Fruit fly (Drosophila melanogaster) whole organism, embryonic: Measurements from ENCODE around the gene CG43922.
A peak's percentile ranks its signal among the peaks of the same experiment; 100 is the strongest.

Experiments
- Asciz ChIP-seq: fragments of 200-800 bp; sonication (Bioruptor generic); optimal IDR thresholded peaks from 2 replicates; lab custom pipeline; 2017; ENCODE audit warnings: missing biosample characterization, mild to moderate bottlenecking, missing genetic modification characterization, missing genetic modification reagents
- Atf6 ChIP-seq: fragments of 200-800 bp; sonication (Bioruptor generic); IDR thresholded peaks from 2 replicates; pipeline ENCODE4 v1.3.6; 2022; ENCODE audit warnings: missing biosample characterization, missing genetic modification characterization
- B-H2 ChIP-seq: fragments of 200-800 bp; sonication (Bioruptor generic); optimal IDR thresholded peaks from 2 replicates; lab custom pipeline; 2018; ENCODE audit warnings: missing biosample characterization, mild to moderate bottlenecking, missing genetic modification characterization
- Bgb ChIP-seq: fragments of 200-800 bp; sonication (Bioruptor generic); IDR thresholded peaks from 2 replicates; pipeline ENCODE4 v1.3.6; 2022; ENCODE audit warnings: missing biosample characterization, missing genetic modification characterization; ENCODE audit not compliant: partially characterized antibody
- CG15073 ChIP-seq: fragments of 200-800 bp; sonication (Bioruptor generic); optimal IDR thresholded peaks from 2 replicates; lab custom pipeline; 2016; ENCODE audit warnings: missing biosample characterization, missing genetic modification characterization
- CG15696 ChIP-seq: fragments of 200-800 bp; sonication (Bioruptor generic); optimal IDR thresholded peaks from 2 replicates; lab custom pipeline; 2019; ENCODE audit warnings: missing biosample characterization, mild to moderate bottlenecking, missing genetic modification characterization, moderate library complexity
- CG16779 ChIP-seq: fragments of 200-800 bp; sonication (Bioruptor generic); IDR thresholded peaks from 2 replicates; pipeline ENCODE4 v1.3.6; 2022; ENCODE audit warnings: missing biosample characterization, missing genetic modification characterization
- CG17186 ChIP-seq: fragments of 200-800 bp; sonication (Bioruptor generic); optimal IDR thresholded peaks from 3 replicates; lab custom pipeline; 2017; ENCODE audit warnings: missing biosample characterization, missing genetic modification reagents, missing genetic modification characterization
- CG17359 ChIP-seq: fragments of 200-800 bp; sonication (Bioruptor generic); optimal IDR thresholded peaks from 3 replicates; lab custom pipeline; 2018; ENCODE audit warnings: missing biosample characterization, mild to moderate bottlenecking, missing genetic modification characterization, moderate library complexity
- CG17385 ChIP-seq: fragments of 200-800 bp; sonication (Bioruptor generic); optimal IDR thresholded peaks from 3 replicates; lab custom pipeline; 2018; ENCODE audit warnings: missing biosample characterization, mild to moderate bottlenecking, missing genetic modification characterization
- CG18619 ChIP-seq: fragments of 200-800 bp; sonication (Bioruptor generic); optimal IDR thresholded peaks from 3 replicates; lab custom pipeline; 2017; ENCODE audit warnings: missing biosample characterization, mild to moderate bottlenecking, missing genetic modification characterization
- CG2199 ChIP-seq: fragments of 200-800 bp; sonication (Bioruptor generic); IDR thresholded peaks from 3 replicates; pipeline ENCODE4 v1.3.6; 2022; ENCODE audit warnings: missing biosample characterization, missing genetic modification characterization
- CG2202 ChIP-seq: fragments of 200-800 bp; sonication (Bioruptor generic); optimal IDR thresholded peaks from 2 replicates; lab custom pipeline; 2018; ENCODE audit warnings: missing biosample characterization, mild to moderate bottlenecking, missing genetic modification characterization
- CG2712 ChIP-seq: fragments of 200-800 bp; optimal IDR thresholded peaks from 3 replicates; lab custom pipeline; 2019; ENCODE audit warnings: missing biosample characterization, mild to moderate bottlenecking, missing genetic modification characterization, moderate library complexity
- CG3065 ChIP-seq: fragments of 200-800 bp; sonication (Bioruptor generic); optimal IDR thresholded peaks from 2 replicates; lab custom pipeline; 2016; ENCODE audit warnings: missing biosample characterization, missing genetic modification characterization
- CG34224 ChIP-seq: fragments of 200-800 bp; sonication (Bioruptor generic); IDR thresholded peaks from 3 replicates; pipeline ENCODE4 v1.3.6; 2022; ENCODE audit warnings: missing biosample characterization, missing genetic modification characterization; ENCODE audit not compliant: partially characterized antibody
- CG5180 ChIP-seq: fragments of 200-800 bp; sonication (Bioruptor generic); optimal IDR thresholded peaks from 3 replicates; lab custom pipeline; 2017; ENCODE audit warnings: missing biosample characterization, missing genetic modification characterization, mild to moderate bottlenecking, moderate library complexity, missing genetic modification reagents
- CG5245 ChIP-seq: fragments of 200-800 bp; sonication (Bioruptor generic); optimal IDR thresholded peaks from 3 replicates; lab custom pipeline; 2016; ENCODE audit warnings: missing biosample characterization, missing genetic modification characterization
- CG7745 ChIP-seq: fragments of 200-800 bp; sonication (Bioruptor generic); optimal IDR thresholded peaks from 2 replicates; lab custom pipeline; 2018; ENCODE audit warnings: missing biosample characterization, mild to moderate bottlenecking, missing genetic modification characterization, moderate library complexity
- CG7928 ChIP-seq: fragments of 200-800 bp; sonication (Bioruptor generic); optimal IDR thresholded peaks from 2 replicates; lab custom pipeline; 2017; ENCODE audit warnings: missing biosample characterization, mild to moderate bottlenecking, missing genetic modification characterization
- CG9817 ChIP-seq: fragments of 200-800 bp; sonication (Bioruptor generic); optimal IDR thresholded peaks from 2 replicates; lab custom pipeline; 2018; ENCODE audit warnings: missing biosample characterization, mild to moderate bottlenecking, missing genetic modification characterization, moderate library complexity
- Fer1 ChIP-seq: fragments of 200-800 bp; sonication (Bioruptor generic); optimal IDR thresholded peaks from 2 replicates; lab custom pipeline; 2017; ENCODE audit warnings: missing biosample characterization, mild to moderate bottlenecking, missing genetic modification characterization
- Gsc ChIP-seq: fragments of 200-800 bp; sonication (Bioruptor generic); IDR thresholded peaks from 2 replicates; pipeline ENCODE4 v1.3.6; 2022; ENCODE audit warnings: missing biosample characterization, missing genetic modification characterization
- HmgD ChIP-seq: fragments of 200-800 bp; sonication (Bioruptor generic); optimal IDR thresholded peaks from 3 replicates; lab custom pipeline; 2016; ENCODE audit warnings: missing biosample characterization, missing genetic modification characterization
- Hr39 ChIP-seq: fragments of >200 bp; optimal IDR thresholded peaks from 2 replicates; lab custom pipeline; 2017
- Meics ChIP-seq: fragments of 200-800 bp; sonication (Bioruptor generic); optimal IDR thresholded peaks from 2 replicates; lab custom pipeline; 2017; ENCODE audit warnings: missing biosample characterization, mild to moderate bottlenecking, missing genetic modification characterization
- Mes4 ChIP-seq: fragments of 200-800 bp; sonication (Bioruptor generic); optimal IDR thresholded peaks from 2 replicates; lab custom pipeline; 2016; ENCODE audit warnings: missing biosample characterization, missing genetic modification characterization
- Oaz ChIP-seq: fragments of 200-800 bp; sonication (Bioruptor generic); IDR thresholded peaks from 2 replicates; pipeline ENCODE4 v1.3.6; 2022; ENCODE audit warnings: missing biosample characterization, missing genetic modification characterization
- Spps ChIP-seq: fragments of 200-800 bp; sonication (Bioruptor generic); optimal IDR thresholded peaks from 2 replicates; lab custom pipeline; 2018; ENCODE audit warnings: missing biosample characterization, mild to moderate bottlenecking, missing genetic modification characterization
- bigmax ChIP-seq: fragments of 200-800 bp; sonication (Bioruptor generic); optimal IDR thresholded peaks from 2 replicates; lab custom pipeline; 2018; ENCODE audit warnings: missing biosample characterization, mild to moderate bottlenecking, missing genetic modification characterization
- bsh ChIP-seq, 2 experiments: fragments of 200-800 bp; sonication (Bioruptor generic); optimal IDR thresholded peaks; 2 replicates each; lab custom pipeline; 2017 to 2018; ENCODE audit warnings: mild to moderate bottlenecking in 2 of 2, missing biosample characterization in 2 of 2, missing genetic modification characterization in 2 of 2, moderate library complexity in 1 of 2
- btn ChIP-seq: fragments of 200-800 bp; sonication (Bioruptor generic); optimal IDR thresholded peaks from 2 replicates; lab custom pipeline; 2016; ENCODE audit warnings: missing biosample characterization, missing genetic modification characterization
- dan ChIP-seq: fragments of 200-800 bp; sonication (Bioruptor generic); IDR thresholded peaks from 2 replicates; pipeline ENCODE4 v1.3.6; 2022; ENCODE audit warnings: missing biosample characterization, missing genetic modification characterization
- danr ChIP-seq: fragments of 200-800 bp; sonication (Bioruptor generic); IDR thresholded peaks from 2 replicates; pipeline ENCODE4 v1.3.6; 2022; ENCODE audit warnings: missing biosample characterization, missing genetic modification characterization
- esg ChIP-seq: fragments of 200-800 bp; sonication (Bioruptor generic); conservative IDR thresholded peaks from 2 replicates; pipeline ENCODE4 v1.3.6; 2022; ENCODE audit warnings: missing biosample characterization, missing genetic modification characterization
- ewg ChIP-seq: fragments of 200-800 bp; sonication (Bioruptor generic); optimal IDR thresholded peaks from 3 replicates; lab custom pipeline; 2017; ENCODE audit warnings: mild to moderate bottlenecking, missing biosample characterization, missing genetic modification reagents, missing genetic modification characterization
- eyg ChIP-seq: fragments of 200-800 bp; sonication (Bioruptor generic); optimal IDR thresholded peaks from 3 replicates; lab custom pipeline; 2016; ENCODE audit warnings: missing biosample characterization, missing genetic modification characterization
- hkb ChIP-seq, 2 experiments: fragments of 200-800 bp in 1 of 2; fragments of >200 bp in 1 of 2; sonication (Bioruptor generic) in 1 of 2; IDR thresholded peaks in 1 of 2; optimal IDR thresholded peaks in 1 of 2; 2 replicates each; pipeline versions ENCODE4 v1.3.6 to Lab custom; 2017 to 2022; ENCODE audit warnings: missing biosample characterization in 1 of 2, missing genetic modification characterization in 1 of 2
- otp ChIP-seq: fragments of 200-800 bp; sonication (Bioruptor generic); IDR thresholded peaks from 3 replicates; pipeline ENCODE4, ENCODE4 v1.3.6; 2022; ENCODE audit warnings: missing biosample characterization, missing genetic modification characterization
- pum ChIP-seq: fragments of 200-800 bp; sonication (Bioruptor generic); optimal IDR thresholded peaks from 2 replicates; lab custom pipeline; 2016; ENCODE audit warnings: missing biosample characterization, missing genetic modification characterization
- row ChIP-seq: fragments of 200-800 bp; sonication (Bioruptor generic); IDR thresholded peaks from 3 replicates; pipeline ENCODE4 v1.3.6; 2022; ENCODE audit warnings: missing biosample characterization, missing genetic modification characterization
- sd ChIP-seq: fragments of 200-800 bp; sonication (Bioruptor generic); optimal IDR thresholded peaks from 3 replicates; lab custom pipeline; 2018; ENCODE audit warnings: missing biosample characterization, mild to moderate bottlenecking, missing genetic modification characterization, moderate library complexity
- sim ChIP-seq: fragments of 200-800 bp; sonication (Bioruptor generic); IDR thresholded peaks from 2 replicates; pipeline ENCODE4 v1.3.6; 2022; ENCODE audit warnings: missing biosample characterization, missing genetic modification characterization
- slbo ChIP-seq: fragments of 200-800 bp; sonication (Bioruptor generic); IDR thresholded peaks from 2 replicates; pipeline ENCODE4 v1.3.6; 2022; ENCODE audit warnings: missing biosample characterization, missing genetic modification characterization
- slou ChIP-seq: fragments of 200-800 bp; sonication (Bioruptor generic); optimal IDR thresholded peaks from 3 replicates; lab custom pipeline; 2016; ENCODE audit warnings: missing biosample characterization, missing genetic modification characterization
- sna ChIP-seq: fragments of 200-800 bp; sonication (Bioruptor generic); IDR thresholded peaks from 2 replicates; pipeline ENCODE4 v1.3.6; 2022; ENCODE audit warnings: missing biosample characterization, missing genetic modification characterization; ENCODE audit not compliant: partially characterized antibody
- so ChIP-seq: fragments of 200-800 bp; sonication (Bioruptor generic); IDR thresholded peaks from 3 replicates; pipeline ENCODE4 v1.3.6; 2022; ENCODE audit warnings: missing biosample characterization, missing genetic modification characterization
- sob ChIP-seq: fragments of 200-800 bp; sonication (Bioruptor generic); IDR thresholded peaks from 2 replicates; pipeline ENCODE4 v1.3.6; 2022; ENCODE audit warnings: missing biosample characterization, missing genetic modification characterization
- sqz ChIP-seq: fragments of 200-800 bp; sonication (Bioruptor generic); optimal IDR thresholded peaks from 3 replicates; lab custom pipeline; 2018; ENCODE audit warnings: missing biosample characterization, mild to moderate bottlenecking, missing genetic modification characterization
- sug ChIP-seq: fragments of 200-800 bp; optimal IDR thresholded peaks from 2 replicates; lab custom pipeline; 2019; ENCODE audit warnings: missing biosample characterization, mild to moderate bottlenecking, missing genetic modification characterization, moderate library complexity

CG43922 gene

DNA sequence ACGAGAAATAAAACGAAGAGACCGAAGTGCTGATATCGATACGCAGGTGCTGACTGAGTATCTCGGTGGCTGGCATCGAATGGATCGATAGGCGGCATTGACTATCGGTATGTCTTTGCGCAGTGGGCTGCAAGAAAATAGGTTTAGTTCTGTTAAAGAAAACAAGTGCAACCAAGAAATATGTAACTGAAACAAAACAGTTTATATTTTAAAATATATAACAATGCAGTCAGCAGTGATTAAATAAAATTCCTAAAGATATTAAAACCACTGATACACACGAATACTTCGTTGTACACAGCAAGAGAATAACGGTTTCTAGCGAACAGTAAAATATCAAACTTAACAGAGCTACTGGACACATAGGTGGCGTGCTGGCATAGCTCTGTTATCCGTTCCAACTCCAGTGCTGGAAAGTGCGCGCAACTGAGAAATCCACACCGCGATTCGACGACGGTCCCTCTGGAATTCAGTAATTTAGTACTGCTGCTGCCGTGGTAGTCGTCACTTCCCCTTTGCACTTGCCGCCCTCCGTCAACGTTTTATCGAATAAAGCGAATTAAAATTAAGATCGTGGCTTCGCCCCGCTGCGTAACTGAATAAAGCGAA lies 29.9 kb upstream of the CG43922 start, which contains the start of the genes Pez and Cpr (continued):
- no peak for TF ChIP-seq CG2202
- peak; percentile 19 for TF ChIP-seq CG2712 (tag; lab: Kevin White, UChicago)
- TF ChIP-seq danr (GFP tag; lab: Robert Waterston, UW) = no peak
- TF ChIP-seq CG34224 (GFP tag; lab: Robert Waterston, UW) = peak; percentile 67
- peak; percentile 14 for TF ChIP-seq Mes4 (GFP tag; lab: Kevin White, UChicago)
- TF ChIP-seq CG17359 (tag; lab: Kevin White, UChicago) = no peak
- no peak for TF ChIP-seq CG7745
- TF ChIP-seq sna (GFP tag; lab: Robert Waterston, UW) = peak; percentile 76
- TF ChIP-seq Asciz (GFP tag; lab: Kevin White, UChicago) = no peak
- TF ChIP-seq CG18619 = peak; percentile 45
- no peak for TF ChIP-seq sug
- no peak for TF ChIP-seq CG15073 (GFP tag; lab: Kevin White, UChicago)
- TF ChIP-seq Oaz (GFP tag; lab: Robert Waterston, UW) = no peak
- TF ChIP-seq Gsc (GFP tag; lab: Robert Waterston, UW) = no peak
- TF ChIP-seq ewg (GFP tag; lab: Kevin White, UChicago) = peak; percentile 19
- no peak for TF ChIP-seq CG17385
- TF ChIP-seq CG5180 (GFP tag; lab: Kevin White, UChicago) = peak; percentile 36
- peak; percentile 38 for TF ChIP-seq CG7928
- TF ChIP-seq CG3065 (GFP tag; lab: Kevin White, UChicago) = no peak
- no peak for TF ChIP-seq slou (GFP tag; lab: Kevin White, UChicago)
- no peak for TF ChIP-seq CG2199 (GFP tag; lab: Robert Waterston, UW)
- TF ChIP-seq B-H2 (GFP tag; lab: Kevin White, UChicago) = no peak
- peak; percentile 5 for TF ChIP-seq bigmax (GFP tag; lab: Kevin White, UChicago)
- no peak for TF ChIP-seq row (GFP tag; lab: Robert Waterston, UW)
- no peak for TF ChIP-seq pum (GFP tag; lab: Kevin White, UChicago)
- TF ChIP-seq bsh (GFP tag; optimal IDR thresholded peaks at IDR 0.05; lab: Kevin White, UChicago) = no peak
- no peak for TF ChIP-seq dan (GFP tag; lab: Robert Waterston, UW)
- no peak for TF ChIP-seq CG5245 (GFP tag; lab: Kevin White, UChicago)
- no peak for TF ChIP-seq Hr39 (lab: Kevin White, UChicago)
- TF ChIP-seq eyg (GFP tag; lab: Kevin White, UChicago) = no peak
- TF ChIP-seq Meics (GFP tag; lab: Kevin White, UChicago) = peak; percentile 59
- TF ChIP-seq HmgD (GFP tag; lab: Kevin White, UChicago) = no peak
- peak; percentile 75 for TF ChIP-seq CG17186
- peak; percentile 23 for TF ChIP-seq CG9817 (tag; lab: Kevin White, UChicago)
- TF ChIP-seq btn (GFP tag; lab: Kevin White, UChicago) = peak; percentile 17
- no peak for TF ChIP-seq sqz
- peak; percentile 61; the same call in 1 of the 3 replicates for TF ChIP-seq so (GFP tag; lab: Robert Waterston, UW)
- TF ChIP-seq Fer1 (GFP tag; lab: Kevin White, UChicago) = peak; percentile 21
- TF ChIP-seq Atf6 = no peak
- TF ChIP-seq sob = peak; percentile 71
- TF ChIP-seq slbo (GFP tag; lab: Robert Waterston, UW) = peak; percentile 69
- no peak for TF ChIP-seq Spps (tag; lab: Kevin White, UChicago)
- TF ChIP-seq sd = peak; percentile 49
- TF ChIP-seq esg (GFP tag; lab: Robert Waterston, UW) = no peak
- TF ChIP-seq CG15696 = no peak
- peak; percentile 80 for TF ChIP-seq Bgb
- TF ChIP-seq sim (GFP tag; lab: Robert Waterston, UW) = no peak
- TF ChIP-seq otp = no peak
- peak; percentile 42 for TF ChIP-seq hkb (optimal IDR thresholded peaks at IDR 0.05; lab: Kevin White, UChicago)
- TF ChIP-seq hkb (GFP tag; IDR thresholded peaks at IDR 0.05; lab: Robert Waterston, UW) = peak; percentile 20
- TF ChIP-seq CG16779 (GFP tag; lab: Robert Waterston, UW) = no peak
